Fruit fly (Drosophila melanogaster): ENCODE measurements around the gene bgm.

Gene bgm

dm6 chr2L:14049958-14050357 is 37.2 kb downstream of the bgm start:
- TF ChIP-seq usp (GFP tag; optimal IDR thresholded peaks at IDR 0.05) (no peak), pan (optimal IDR thresholded peaks at IDR 0.05) (no peak), psq (optimal IDR thresholded peaks at IDR 0.05) (no peak), Dll (optimal IDR thresholded peaks at IDR 0.05) (no peak), CG8478 (optimal IDR thresholded peaks at IDR 0.05) (no peak), EcR (GFP tag; optimal IDR thresholded peaks at IDR 0.05) (no peak)

DNA sequence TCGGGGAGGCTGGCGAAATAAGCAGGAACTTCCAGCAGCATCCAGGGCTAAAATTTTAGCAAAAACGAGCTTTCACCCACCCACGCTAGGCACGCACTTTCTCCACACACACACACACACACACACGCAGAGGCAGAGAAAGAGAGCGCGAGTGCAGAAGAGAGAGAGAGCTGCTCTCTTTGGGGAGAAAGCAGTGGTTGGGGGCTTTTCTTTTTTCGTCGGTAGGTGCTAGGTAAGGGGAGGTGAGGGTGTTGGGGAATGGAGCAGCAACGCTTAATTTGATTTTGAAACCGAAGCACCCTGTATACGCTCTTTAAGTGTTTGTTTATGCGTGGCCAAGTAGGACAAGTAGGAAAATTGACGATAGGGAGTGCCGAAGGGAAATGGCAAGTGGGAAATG is 41.5 kb downstream of the bgm start:
- TF ChIP-seq Dll (optimal IDR thresholded peaks at IDR 0.05): no peak
- no peak for TF ChIP-seq usp (GFP tag; optimal IDR thresholded peaks at IDR 0.05)
- TF ChIP-seq CG8478 (optimal IDR thresholded peaks at IDR 0.05): no peak
- no peak for TF ChIP-seq pan (optimal IDR thresholded peaks at IDR 0.05)
- TF ChIP-seq EcR (GFP tag; optimal IDR thresholded peaks at IDR 0.05): no peak
- TF ChIP-seq psq (optimal IDR thresholded peaks at IDR 0.05): no peak

dm6 chr2L:14054903-14055302 is 42.1 kb downstream of the bgm start:
- no peak for TF ChIP-seq pan (optimal IDR thresholded peaks at IDR 0.05)
- TF ChIP-seq usp (GFP tag; optimal IDR thresholded peaks at IDR 0.05): no peak
- no peak for TF ChIP-seq Dll (optimal IDR thresholded peaks at IDR 0.05)
- no peak for TF ChIP-seq psq (optimal IDR thresholded peaks at IDR 0.05)
- no peak for TF ChIP-seq EcR (GFP tag; optimal IDR thresholded peaks at IDR 0.05)
- no peak for TF ChIP-seq CG8478 (optimal IDR thresholded peaks at IDR 0.05)
